Worm (Caenorhabditis elegans) whole organism, L4/young adult: ENCODE data around the gene ZK1290.10.

ENCODE experiments used
- W03F9.2 ChIP-seq: fragments of 150-350 bp; optimal IDR thresholded peaks from 2 replicates; lab custom pipeline; 2014; ENCODE audit warnings: missing biosample characterization, missing genetic modification characterization
- dao-5 ChIP-seq: sonication (generic microtip); optimal IDR thresholded peaks from 2 replicates; lab custom pipeline; 2016; ENCODE audit warnings: missing genotype, missing genetic modification characterization, moderate library complexity, missing compliant biosample characterization
- him-1 ChIP-seq: sonication (generic microtip); optimal IDR thresholded peaks from 2 replicates; lab custom pipeline; 2016; ENCODE audit warnings: missing genotype, missing genetic modification reagents, missing genetic modification characterization, missing compliant biosample characterization

ZK1290.10 gene

DNA sequence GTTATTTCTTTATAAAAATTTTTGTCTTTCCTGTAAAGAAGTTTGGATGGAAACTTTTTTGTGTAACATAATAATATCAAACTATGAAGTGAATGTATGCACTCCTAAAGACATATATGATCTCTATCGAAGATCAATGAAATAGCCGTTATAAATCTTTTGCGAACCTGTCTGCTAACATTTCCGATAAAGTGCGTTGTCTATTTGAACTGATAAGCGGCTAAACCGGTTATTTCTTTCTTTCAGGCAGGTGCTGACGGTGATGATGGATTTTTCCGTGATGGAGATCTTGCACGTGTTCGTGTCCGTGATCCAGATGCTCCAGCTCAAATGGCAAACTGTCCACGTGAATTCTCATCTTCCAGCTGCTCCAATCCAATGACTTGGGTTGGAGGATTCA, 22.2 kb downstream of the ZK1290.10 start:
- no peak for TF ChIP-seq W03F9.2 (tag; lab: Kevin White, UChicago)
- TF ChIP-seq him-1 (tag; lab: Kevin White, UChicago), result no peak
- TF ChIP-seq dao-5 (tag; lab: Kevin White, UChicago), result no peak

DNA sequence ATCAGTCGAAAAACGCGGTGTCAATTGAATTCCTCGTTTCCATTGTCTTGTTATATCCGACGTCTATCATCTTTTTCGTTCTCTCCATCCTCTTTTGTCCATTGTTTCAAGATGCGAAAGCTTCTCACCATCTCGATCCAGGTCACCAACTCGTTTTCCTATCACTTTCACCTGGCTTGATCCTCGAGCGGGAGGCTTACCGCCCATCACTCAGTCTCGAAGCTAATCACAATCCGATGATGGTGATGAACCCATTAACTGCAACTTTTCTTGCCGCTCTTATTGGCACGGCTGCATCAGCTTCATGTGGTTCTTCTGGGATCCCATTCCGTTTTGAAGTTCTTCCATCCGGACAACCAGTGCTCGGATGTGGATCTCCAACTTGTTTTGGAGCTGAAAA, 22.8 kb downstream of the ZK1290.10 start, which contains the start of gene wrt-1:
TSS of gene wrt-1 (plus strand) at position 53 of the 400 bp plus-strand sequence.
- no peak for TF ChIP-seq W03F9.2 (tag; lab: Kevin White, UChicago)
- no peak for TF ChIP-seq him-1 (tag; lab: Kevin White, UChicago)
- TF ChIP-seq dao-5 (tag; lab: Kevin White, UChicago), result no peak

DNA sequence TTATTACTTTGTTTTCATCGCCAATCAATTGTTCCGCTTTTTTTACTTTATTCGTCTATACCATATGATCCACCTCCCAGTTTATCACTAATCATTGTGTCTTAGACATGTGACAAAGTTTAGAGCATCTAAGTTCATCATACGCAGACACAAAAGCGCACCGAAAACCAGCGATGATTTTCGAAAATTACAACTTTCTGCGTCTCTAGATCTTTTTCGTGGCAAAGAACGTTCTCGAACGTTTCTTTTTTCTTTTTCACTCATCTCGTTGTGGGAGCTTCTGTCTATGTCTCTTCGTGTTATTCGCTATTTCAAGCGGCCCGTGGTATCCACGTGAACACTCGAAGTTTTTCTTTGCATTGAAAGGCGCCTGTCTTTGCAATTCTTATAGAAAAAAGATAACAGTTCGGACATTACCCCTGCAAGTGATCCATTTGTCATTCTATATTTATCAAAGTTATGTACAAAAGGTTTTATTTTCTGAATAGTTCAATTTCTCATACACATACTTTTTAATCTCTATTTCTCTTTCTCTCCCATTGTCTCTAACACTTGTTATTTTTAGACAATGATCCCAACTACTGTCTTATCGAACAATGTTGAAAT, 24.5 kb downstream of the ZK1290.10 start, which contains the start of gene ZK1290.5:
TSS of gene ZK1290.5 (plus strand) at position 566 of the 606 bp plus-strand sequence.
- TF ChIP-seq W03F9.2 (tag; lab: Kevin White, UChicago), result peak; percentile 88
- no peak for TF ChIP-seq him-1 (tag; lab: Kevin White, UChicago)
- TF ChIP-seq dao-5 (tag; lab: Kevin White, UChicago), result no peak

DNA sequence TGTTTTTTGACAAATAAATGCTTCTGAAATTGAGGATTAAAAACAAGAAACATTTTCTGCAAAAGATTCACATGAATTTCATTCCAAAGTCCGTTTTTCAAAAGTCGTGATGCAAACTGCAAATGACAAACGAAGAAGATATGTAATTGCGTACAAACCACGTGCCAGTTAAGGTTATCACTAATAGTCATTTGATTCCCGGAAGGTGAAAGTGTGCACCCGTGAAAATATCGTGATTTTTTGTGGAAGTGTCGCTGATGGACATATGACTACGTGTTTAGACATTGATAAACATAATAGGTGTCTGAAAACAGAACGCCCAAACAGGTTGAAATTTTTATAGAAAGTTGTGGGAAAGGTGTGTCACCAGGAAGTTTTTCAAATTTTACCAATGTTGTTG, 25.5 kb downstream of the ZK1290.10 start:
- TF ChIP-seq dao-5 (tag; lab: Kevin White, UChicago), result no peak
- TF ChIP-seq W03F9.2 (tag; lab: Kevin White, UChicago), result no peak
- TF ChIP-seq him-1 (tag; lab: Kevin White, UChicago), result no peak

DNA sequence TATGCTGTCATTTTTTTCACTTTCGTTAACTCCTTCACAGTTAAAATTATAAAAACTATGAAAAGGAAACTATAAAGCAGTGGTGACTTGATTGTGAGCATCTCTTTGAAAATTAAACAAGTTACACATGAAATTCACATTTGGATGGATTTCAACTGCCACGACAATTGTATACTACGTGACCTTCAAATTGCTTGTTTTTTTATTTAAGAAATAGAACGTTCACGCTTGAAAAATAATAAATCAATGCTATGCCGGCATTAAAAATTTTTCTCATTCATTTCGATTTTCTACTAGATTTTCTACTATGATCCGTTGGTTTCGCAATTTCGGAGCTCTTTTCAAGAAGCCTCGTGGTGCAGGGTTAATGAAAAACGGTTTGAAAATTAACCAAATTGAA, 28.2 kb downstream of the ZK1290.10 start, which contains the start of the genes ZK1290.7 and rnh-1.1:
TSS of gene ZK1290.7 (minus strand) at position 101 of the 400 bp plus-strand sequence.
TSS of gene rnh-1.1 (plus strand) at position 281 of the 400 bp plus-strand sequence.
- no peak for TF ChIP-seq him-1 (tag; lab: Kevin White, UChicago)
- TF ChIP-seq W03F9.2 (tag; lab: Kevin White, UChicago), result no peak
- TF ChIP-seq dao-5 (tag; lab: Kevin White, UChicago), result no peak

DNA sequence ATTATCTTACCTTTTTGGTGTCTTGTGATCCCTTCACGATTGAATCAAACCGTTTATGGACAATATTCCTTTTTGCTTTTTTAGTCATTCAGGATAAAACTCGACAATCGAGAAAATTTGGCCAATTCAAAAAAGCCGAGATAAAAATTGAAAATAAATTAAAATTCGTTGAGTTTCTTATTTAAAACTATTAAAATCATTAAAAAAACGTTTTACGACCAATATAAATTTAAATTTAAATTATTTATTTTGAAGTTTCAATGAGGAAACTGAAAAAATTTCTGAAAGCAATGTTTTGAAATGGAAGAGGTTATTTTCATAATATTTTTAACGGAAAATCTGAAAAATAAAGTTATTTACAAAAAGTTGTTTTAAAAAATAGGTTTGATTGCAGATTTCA, 30.4 kb downstream of the ZK1290.10 start, which contains the start of gene ZK1290.15:
TSS of gene ZK1290.15 (plus strand) at position 301 of the 400 bp plus-strand sequence.
- TF ChIP-seq him-1 (tag; lab: Kevin White, UChicago) (no peak), dao-5 (tag; lab: Kevin White, UChicago) (no peak), W03F9.2 (tag; lab: Kevin White, UChicago) (no peak)

DNA sequence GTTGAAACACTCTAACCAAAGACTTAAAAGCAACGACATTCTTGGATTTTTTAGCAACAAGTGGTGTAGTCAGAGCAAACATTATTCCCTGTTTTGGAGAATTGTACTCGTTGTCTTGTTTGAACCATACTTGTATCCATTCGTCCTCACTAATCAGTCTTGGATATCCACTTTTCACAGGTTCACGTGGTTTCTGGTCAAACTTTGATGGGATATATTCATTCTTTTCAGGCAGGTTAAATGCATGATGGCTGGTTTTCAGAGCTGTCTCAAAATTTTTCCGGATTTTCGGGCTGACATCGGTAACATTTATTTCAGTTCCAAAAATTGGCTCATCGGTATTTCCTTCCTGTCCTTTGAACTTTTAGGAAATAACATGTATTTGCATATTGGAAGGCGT, 32.3 kb downstream of the ZK1290.10 start:
- no peak for TF ChIP-seq W03F9.2 (tag; lab: Kevin White, UChicago)

DNA sequence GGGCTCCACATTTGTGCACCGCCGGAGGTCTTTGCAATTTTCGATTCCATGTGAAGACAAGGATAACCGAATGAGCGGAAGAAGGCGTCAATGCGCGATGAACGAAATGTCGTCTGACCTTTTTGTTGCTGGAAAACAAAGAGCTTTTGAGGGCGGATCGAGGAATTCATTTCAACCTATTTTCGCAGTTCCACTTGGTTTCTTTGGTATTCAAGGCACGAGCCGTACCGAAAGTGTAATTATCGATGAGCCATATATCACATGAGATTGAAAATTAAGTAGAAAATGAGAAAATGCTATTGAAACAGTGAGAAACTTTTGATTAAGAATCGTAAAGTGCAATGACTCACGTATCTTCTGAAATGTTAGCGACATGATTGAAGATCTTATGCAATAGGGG, 34.5 kb downstream of the ZK1290.10 start, which contains the start of gene glb-9:
TSS of gene glb-9 (minus strand) at position 101 of the 400 bp plus-strand sequence.
- TF ChIP-seq him-1 (tag; lab: Kevin White, UChicago), result no peak
- no peak for TF ChIP-seq dao-5 (tag; lab: Kevin White, UChicago)

DNA sequence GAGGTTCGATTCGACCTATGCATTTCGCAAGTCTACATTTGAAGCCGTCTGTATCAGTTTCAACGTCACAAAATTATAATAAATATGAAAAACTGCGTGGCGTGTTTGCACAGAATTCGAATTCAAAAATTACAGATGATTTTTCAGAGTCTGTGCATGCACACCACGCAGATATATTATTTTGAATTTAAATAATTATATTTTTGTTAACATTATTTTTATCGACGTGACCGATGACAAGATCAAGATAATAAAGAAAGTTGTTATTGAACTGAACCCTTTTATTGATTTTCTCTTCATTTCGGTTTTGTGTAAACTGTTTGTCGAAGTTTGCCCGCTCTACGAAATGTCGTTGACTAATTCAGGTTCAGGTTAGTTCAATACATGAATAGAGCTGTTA, 48.7 kb downstream of the ZK1290.10 start, which contains the start of gene C28F5.1:
TSS of gene C28F5.1 (plus strand) at position 301 of the 400 bp plus-strand sequence.
- TF ChIP-seq dao-5 (tag; lab: Kevin White, UChicago), result no peak
- TF ChIP-seq W03F9.2 (tag; lab: Kevin White, UChicago), result no peak
- TF ChIP-seq him-1 (tag; lab: Kevin White, UChicago), result no peak
